Fruit fly (Drosophila melanogaster): ENCODE measurements around the gene CG14711.

Gene CG14711

DNA sequence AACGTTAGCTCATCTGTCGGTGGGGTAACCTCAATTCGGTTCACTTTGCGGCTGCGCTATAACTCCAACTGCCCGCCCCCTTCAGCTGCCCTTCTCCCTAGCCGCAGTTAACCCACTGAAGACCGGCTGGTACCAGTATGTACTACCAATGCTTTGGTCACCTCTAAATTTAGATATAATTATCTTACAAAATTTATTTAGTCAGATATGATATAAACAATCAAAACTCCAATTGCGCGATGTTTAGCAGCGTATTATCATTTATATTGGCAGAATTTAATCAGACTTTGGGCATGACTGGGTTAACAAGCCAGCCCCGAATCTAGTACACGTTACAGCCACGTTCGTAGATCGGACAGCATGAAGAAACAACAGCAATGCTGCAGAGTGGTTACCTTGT, 38.6 kb downstream of the CG14711 start (continued):
- TF ChIP-seq chif (GFP tag; optimal IDR thresholded peaks at IDR 0.05) (peak in 1 of 2 experiments; percentile 21), CG12236 (GFP tag; optimal IDR thresholded peaks at IDR 0.05) (no peak), pzg (GFP tag; optimal IDR thresholded peaks at IDR 0.05) (no peak), dan (GFP tag; IDR thresholded peaks at IDR 0.05) (no peak), inv (GFP tag; IDR thresholded peaks at IDR 0.05; ENCODE audit: partially characterized antibody) (no peak), CG8290 (GFP tag; optimal IDR thresholded peaks at IDR 0.05) (no peak), CG8290 (tag; optimal IDR thresholded peaks at IDR 0.05) (peak in 1 of 2 experiments; percentile 57), Poxn (GFP tag; IDR thresholded peaks at IDR 0.05) (no peak), CG18262 (tag; optimal IDR thresholded peaks at IDR 0.05) (peak; percentile 70), CG9609 (GFP tag; optimal IDR thresholded peaks at IDR 0.05) (no peak), CG15269 (tag; optimal IDR thresholded peaks at IDR 0.05) (peak; percentile 83), CG3407 (GFP tag; optimal IDR thresholded peaks at IDR 0.05) (peak; percentile 14), CG7963 (GFP tag; IDR thresholded peaks at IDR 0.05; ENCODE audit: partially characterized antibody) (no peak), CG8944 (GFP tag; optimal IDR thresholded peaks at IDR 0.05) (no peak), mld (GFP tag; IDR thresholded peaks at IDR 0.05; ENCODE audit: partially characterized antibody) (no peak), CG11093 (GFP tag; IDR thresholded peaks at IDR 0.05) (no peak), pan (optimal IDR thresholded peaks at IDR 0.05) (no peak), pan (GFP tag; optimal IDR thresholded peaks at IDR 0.05 in 1 of 2, IDR thresholded peaks at IDR 0.05 in 1 of 2) (peak in 1 of 2 experiments; percentile 53), CG4360 (GFP tag; IDR thresholded peaks at IDR 0.05) (no peak), CG6272 (GFP tag; IDR thresholded peaks at IDR 0.05) (no peak), vfl (GFP tag; optimal IDR thresholded peaks at IDR 0.05) (no peak), cad (GFP tag; optimal IDR thresholded peaks at IDR 0.05) (no peak), Dek (tag; optimal IDR thresholded peaks at IDR 0.05) (peak; percentile 38), CG8359 (GFP tag; optimal IDR thresholded peaks at IDR 0.05; ENCODE audit: borderline replicate concordance) (no peak), luna (GFP tag; optimal IDR thresholded peaks at IDR 0.05) (no peak), HLH4C (GFP tag; IDR thresholded peaks at IDR 0.05; ENCODE audit: partially characterized antibody) (no peak), CHES-1-like (GFP tag; optimal IDR thresholded peaks at IDR 0.05) (no peak), lola (GFP tag; optimal IDR thresholded peaks at IDR 0.05) (no peak), esg (GFP tag; conservative IDR thresholded peaks at IDR 0.05) (no peak; the same call in 1 of the 2 replicates), toy (GFP tag; IDR thresholded peaks at IDR 0.05) (no peak), scrt (GFP tag; optimal IDR thresholded peaks at IDR 0.05) (peak; percentile 53), fu2 (GFP tag; optimal IDR thresholded peaks at IDR 0.05) (no peak), CG6854 (GFP tag; optimal IDR thresholded peaks at IDR 0.05) (no peak), abd-A (tag; optimal IDR thresholded peaks at IDR 0.05) (no peak), Lim3 (GFP tag; IDR thresholded peaks at IDR 0.05) (0 out of 2 replicates have a peak, but pooled peaks have one; percentile 13), Mad (GFP tag; optimal IDR thresholded peaks at IDR 0.05) (no peak), CG11247 (GFP tag; IDR thresholded peaks at IDR 0.05) (no peak), gt (GFP tag; IDR thresholded peaks at IDR 0.05) (no peak), gcm (GFP tag; optimal IDR thresholded peaks at IDR 0.05) (peak; percentile 29), HHEX (GFP tag; optimal IDR thresholded peaks at IDR 0.05) (peak; percentile 38), lilli (GFP tag; optimal IDR thresholded peaks at IDR 0.05) (no peak), CG2875 (GFP tag; optimal IDR thresholded peaks at IDR 0.05) (no peak), CG13624 (GFP tag; optimal IDR thresholded peaks at IDR 0.05) (no peak), Hr51 (GFP tag; optimal IDR thresholded peaks at IDR 0.05) (peak in 1 of 2 experiments; percentile 84), CG10959 (GFP tag; IDR thresholded peaks at IDR 0.05) (no peak), tin (GFP tag; optimal IDR thresholded peaks at IDR 0.05) (peak; percentile 2), jing (GFP tag; optimal IDR thresholded peaks at IDR 0.05) (no peak), CG16779 (GFP tag; IDR thresholded peaks at IDR 0.05) (no peak), fd64A (GFP tag; optimal IDR thresholded peaks at IDR 0.05) (no peak), tio (GFP tag; optimal IDR thresholded peaks at IDR 0.05) (no peak), Fer1 (GFP tag; optimal IDR thresholded peaks at IDR 0.05) (peak; percentile 70)

Measured in whole organism, embryonic.